Worm (Caenorhabditis elegans) whole organism, mixed stage, embryonic: Measurements from ENCODE around the gene C46F9.5.

Experiments
- M03D4.4 ChIP-seq: sonication (generic microtip); optimal IDR thresholded peaks from 2 replicates; lab custom pipeline; 2017; ENCODE audit warnings: mild to moderate bottlenecking, missing genetic modification characterization, missing compliant biosample characterization
- bed-3 ChIP-seq: fragments of 200-800 bp; sonication (Bioruptor generic); optimal IDR thresholded peaks from 3 replicates; lab custom pipeline; 2018; ENCODE audit warnings: mild to moderate bottlenecking, missing genetic modification characterization, moderate library complexity, missing compliant biosample characterization
- blmp-1 ChIP-seq: fragments of 150-350 bp; optimal IDR thresholded peaks from 2 replicates; lab custom pipeline; 2014; ENCODE audit warnings: missing biosample characterization, missing genetic modification characterization
- ceh-83 ChIP-seq: fragments of 200-800 bp; sonication (Bioruptor generic); optimal IDR thresholded peaks from 2 replicates; lab custom pipeline; 2018; ENCODE audit warnings: mild to moderate bottlenecking, missing genetic modification characterization, missing compliant biosample characterization
- ces-1 ChIP-seq: fragments of 150-350 bp; optimal IDR thresholded peaks from 2 replicates; lab custom pipeline; 2014; ENCODE audit warnings: missing biosample characterization, missing genetic modification reagents, missing genetic modification characterization
- cnd-1 ChIP-seq: fragments of 200-800 bp; sonication (Bioruptor generic); optimal IDR thresholded peaks from 2 replicates; lab custom pipeline; 2018; ENCODE audit warnings: mild to moderate bottlenecking, missing genetic modification characterization, missing compliant biosample characterization
- elt-1 ChIP-seq: sonication (generic microtip); optimal IDR thresholded peaks from 2 replicates; lab custom pipeline; 2017; ENCODE audit warnings: missing genetic modification characterization, mild to moderate bottlenecking, missing compliant biosample characterization, antibody characterized with exemption, moderate library complexity, borderline replicate concordance; ENCODE audit not compliant: insufficient read depth
- elt-3 ChIP-seq: fragments of 150-350 bp; optimal IDR thresholded peaks from 2 replicates; lab custom pipeline; 2014; ENCODE audit warnings: missing biosample characterization, missing genetic modification characterization
- flh-1 ChIP-seq: fragments of 200-800 bp; sonication (Bioruptor generic); optimal IDR thresholded peaks from 2 replicates; lab custom pipeline; 2018; ENCODE audit warnings: mild to moderate bottlenecking, missing genetic modification characterization, moderate library complexity, missing compliant biosample characterization
- ham-2 ChIP-seq: fragments of 200-800 bp; sonication (Bioruptor generic); optimal IDR thresholded peaks from 2 replicates; lab custom pipeline; 2018; ENCODE audit warnings: mild to moderate bottlenecking, missing genetic modification characterization, missing compliant biosample characterization
- hlh-1 ChIP-seq: fragments of 150-350 bp; optimal IDR thresholded peaks from 2 replicates; lab custom pipeline; 2014; ENCODE audit warnings: missing biosample characterization, missing genetic modification reagents, missing genetic modification characterization
- lin-13 ChIP-seq: fragments of 150-350 bp; optimal IDR thresholded peaks from 2 replicates; lab custom pipeline; 2014; ENCODE audit warnings: missing biosample characterization, missing genetic modification characterization
- lin-32 ChIP-seq: fragments of 200-800 bp; sonication (Bioruptor generic); optimal IDR thresholded peaks from 2 replicates; lab custom pipeline; 2018; ENCODE audit warnings: mild to moderate bottlenecking, missing genetic modification characterization, missing compliant biosample characterization
- lsy-2 ChIP-seq: fragments of 150-350 bp; optimal IDR thresholded peaks from 2 replicates; lab custom pipeline; 2014; ENCODE audit warnings: missing biosample characterization, missing genetic modification characterization
- mab-5 ChIP-seq: fragments of 150-350 bp; optimal IDR thresholded peaks from 2 replicates; lab custom pipeline; 2014; ENCODE audit warnings: missing biosample characterization, missing genetic modification characterization
- mls-2 ChIP-seq: sonication (generic microtip); optimal IDR thresholded peaks from 2 replicates; lab custom pipeline; 2016; ENCODE audit warnings: mild to moderate bottlenecking, missing genetic modification characterization, moderate library complexity, missing compliant biosample characterization
- nhr-12 ChIP-seq: fragments of 150-350 bp; optimal IDR thresholded peaks from 2 replicates; lab custom pipeline; 2014; ENCODE audit warnings: missing biosample characterization, missing genetic modification characterization
- nhr-2 ChIP-seq: fragments of 150-350 bp; optimal IDR thresholded peaks from 2 replicates; lab custom pipeline; 2014; ENCODE audit warnings: missing biosample characterization, missing genetic modification characterization
- nhr-237 ChIP-seq: fragments of 150-350 bp; optimal IDR thresholded peaks from 2 replicates; lab custom pipeline; 2014; ENCODE audit warnings: missing biosample characterization, missing genetic modification characterization
- nhr-28 ChIP-seq: fragments of 150-350 bp; optimal IDR thresholded peaks from 2 replicates; lab custom pipeline; 2014; ENCODE audit warnings: missing biosample characterization, missing genetic modification characterization
- nhr-76 ChIP-seq: sonication (generic microtip); optimal IDR thresholded peaks from 2 replicates; lab custom pipeline; 2017; ENCODE audit warnings: missing biosample characterization, missing genetic modification characterization
- pha-4 ChIP-seq: fragments of 150-350 bp; optimal IDR thresholded peaks from 2 replicates; lab custom pipeline; 2018; ENCODE audit warnings: missing biosample characterization, missing genetic modification reagents, missing genetic modification characterization
- snpc-4 ChIP-seq: fragments of 150-350 bp; optimal IDR thresholded peaks from 2 replicates; lab custom pipeline; 2014; ENCODE audit warnings: missing biosample characterization, missing genetic modification characterization
- tbx-8 ChIP-seq: fragments of 200-800 bp; sonication (Bioruptor generic); optimal IDR thresholded peaks from 2 replicates; lab custom pipeline; 2018; ENCODE audit warnings: mild to moderate bottlenecking, missing genetic modification characterization, moderate library complexity, missing compliant biosample characterization
- unc-120 ChIP-seq: sonication (generic microtip); optimal IDR thresholded peaks from 2 replicates; lab custom pipeline; 2017; ENCODE audit warnings: missing genetic modification characterization, missing compliant biosample characterization; ENCODE audit not compliant: poor library complexity, severe bottlenecking
- zip-8 ChIP-seq: fragments of 150-350 bp; optimal IDR thresholded peaks from 2 replicates; lab custom pipeline; 2014; ENCODE audit warnings: missing biosample characterization, missing genetic modification characterization
- ztf-11 ChIP-seq: fragments of 150-350 bp; optimal IDR thresholded peaks from 2 replicates; lab custom pipeline; 2014; ENCODE audit warnings: missing biosample characterization, missing genetic modification characterization

Gene C46F9.5

ce11 chrII:1899934-1900333 lies 4.6 kb downstream of the C46F9.5 start, which contains the start of gene math-24:
Gene math-24 (plus strand): TSS chrII:1900234.
- TF ChIP-seq snpc-4 (tag; lab: Kevin White, UChicago) = no peak
- TF ChIP-seq zip-8 (tag; lab: Kevin White, UChicago) = no peak
- TF ChIP-seq, all 35 proteins: peak for 0

- no peak for TF ChIP-seq M03D4.4 (tag; lab: Kevin White, UChicago)
- no peak for TF ChIP-seq ham-2 (GFP tag; lab: Kevin White, UChicago)
- no peak for TF ChIP-seq flh-1 (GFP tag; lab: Kevin White, UChicago)
- TF ChIP-seq lsy-2 (tag; lab: Kevin White, UChicago) = no peak
- no peak for TF ChIP-seq nhr-12 (tag; lab: Kevin White, UChicago)
- no peak for TF ChIP-seq hlh-1 (tag; lab: Kevin White, UChicago)
- TF ChIP-seq ceh-83 = no peak
- no peak for TF ChIP-seq mls-2 (tag; lab: Kevin White, UChicago)
- no peak for TF ChIP-seq ces-1 (GFP tag; lab: Kevin White, UChicago)
- TF ChIP-seq lin-32 (GFP tag; lab: Kevin White, UChicago) = no peak
- TF ChIP-seq bed-3 (GFP tag; lab: Kevin White, UChicago) = no peak
- TF ChIP-seq ztf-11 = no peak
- no peak for TF ChIP-seq lin-13 (tag; lab: Kevin White, UChicago)
These were observed 6.6 kb downstream of the C46F9.5 start, which contains the start of gene math-23 for ce11 chrII:1901981-1902380. Gene math-23 (plus strand): TSS chrII:1902281.

ce11 chrII:1905104-1905503 lies 9.7 kb downstream of the C46F9.5 start, which contains the start of gene math-22:
Gene math-22 (plus strand): TSS chrII:1905404.
- TF ChIP-seq unc-120 (tag; lab: Kevin White, UChicago) (no peak), mab-5 (tag; lab: Kevin White, UChicago) (no peak), pha-4 (tag; lab: Kevin White, UChicago) (no peak), tbx-8 (GFP tag; lab: Kevin White, UChicago) (no peak), lsy-2 (tag; lab: Kevin White, UChicago) (no peak), elt-3 (no peak)

ce11 chrII:1912741-1913140 lies 17.4 kb downstream of the C46F9.5 start, which contains the start of gene math-31:
Gene math-31 (minus strand): TSS chrII:1912841.
- TF ChIP-seq elt-1 (tag; lab: Kevin White, UChicago) = no peak

DNA sequence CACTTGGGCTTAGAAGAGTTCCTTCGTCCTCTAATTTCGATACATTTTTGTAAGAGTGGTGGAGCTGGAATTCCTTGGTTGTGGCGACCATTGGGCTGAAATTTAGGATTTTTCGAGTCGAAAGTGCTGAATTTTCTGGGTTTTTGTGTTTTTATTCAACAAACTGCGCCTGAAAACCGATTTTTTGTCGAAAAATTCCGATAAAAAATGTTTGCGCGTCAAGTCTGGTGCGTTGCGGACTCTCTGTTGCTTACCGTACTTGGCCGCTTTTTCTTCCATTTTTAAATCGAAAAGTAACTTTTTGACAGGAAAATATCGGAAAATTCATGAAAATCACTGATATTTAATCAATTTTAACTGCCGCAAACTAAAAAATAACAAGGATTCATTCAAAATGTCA lies 22.5 kb downstream of the C46F9.5 start, which contains the start of gene bath-4:
bath-4 (minus strand) TSS at position 101 of the 400 bp plus-strand sequence.
- TF ChIP-seq mls-2 (tag; lab: Kevin White, UChicago) (no peak), ceh-83 (no peak), pha-4 (tag; lab: Kevin White, UChicago) (no peak), nhr-12 (tag; lab: Kevin White, UChicago) (no peak), nhr-2 (no peak), nhr-76 (no peak), blmp-1 (tag; lab: Kevin White, UChicago) (no peak), snpc-4 (tag; lab: Kevin White, UChicago) (no peak), nhr-28 (tag; lab: Kevin White, UChicago) (no peak), nhr-237 (no peak), lin-32 (GFP tag; lab: Kevin White, UChicago) (no peak), hlh-1 (tag; lab: Kevin White, UChicago) (no peak), ces-1 (GFP tag; lab: Kevin White, UChicago) (no peak), mab-5 (tag; lab: Kevin White, UChicago) (no peak), lsy-2 (tag; lab: Kevin White, UChicago) (no peak), zip-8 (tag; lab: Kevin White, UChicago) (no peak), tbx-8 (GFP tag; lab: Kevin White, UChicago) (no peak), M03D4.4 (tag; lab: Kevin White, UChicago) (no peak), cnd-1 (tag; lab: Kevin White, UChicago) (no peak), elt-3 (no peak)

- no peak for TF ChIP-seq M03D4.4 (tag; lab: Kevin White, UChicago)
- no peak for TF ChIP-seq nhr-237
- no peak for TF ChIP-seq mls-2 (tag; lab: Kevin White, UChicago)
- no peak for TF ChIP-seq flh-1 (GFP tag; lab: Kevin White, UChicago)
These were observed 25.6 kb downstream of the C46F9.5 start, which contains the start of gene bath-7 for ce11 chrII:1921018-1921417. Gene bath-7 (minus strand): TSS chrII:1921118.
